Worm (Caenorhabditis elegans) whole organism, L4 larva: ENCODE data around the gene cyp-32B1.

Source experiments
- ceh-82 ChIP-seq: sonication (generic microtip); optimal IDR thresholded peaks from 2 replicates; lab custom pipeline; 2017; ENCODE audit warnings: missing biosample characterization, missing genetic modification characterization
- fkh-10 ChIP-seq: fragments of 150-350 bp; optimal IDR thresholded peaks from 2 replicates; lab custom pipeline; 2014; ENCODE audit warnings: missing biosample characterization, missing genetic modification reagents, missing genetic modification characterization

ce11 chrV:2244751-2245150 is 43.5 kb upstream of the cyp-32B1 start, which contains the start of gene cyp-33C5:
- TF ChIP-seq fkh-10 (GFP tag; lab: Kevin White, UChicago) (no peak), ceh-82 (tag; lab: Kevin White, UChicago) (no peak)
